Fruit fly (Drosophila melanogaster): ENCODE measurements around the gene eff.

The eff gene

dm6 chr3R:14741192-14741915, at the start of gene eff, which contains the start of gene jvl:
eff (minus strand) TSS chr3R:14741319.
jvl (plus strand) TSS chr3R:14741582.
- TF ChIP-seq CTCF (optimal IDR thresholded peaks at IDR 0.05): no peak
- TF ChIP-seq CG8478 (optimal IDR thresholded peaks at IDR 0.05): no peak

dm6 chr3R:14786669-14787068, 45.5 kb upstream of the eff start:
- TF ChIP-seq CG8478 (optimal IDR thresholded peaks at IDR 0.05) (no peak), CTCF (optimal IDR thresholded peaks at IDR 0.05) (no peak)

dm6 chr3R:14785335-14785734, 44.2 kb upstream of the eff start:
- TF ChIP-seq CG8478 (optimal IDR thresholded peaks at IDR 0.05): no peak
- TF ChIP-seq CTCF (optimal IDR thresholded peaks at IDR 0.05): no peak

dm6 chr3R:14780747-14781146, 39.6 kb upstream of the eff start:
- TF ChIP-seq CG8478 (optimal IDR thresholded peaks at IDR 0.05) (no peak), CTCF (optimal IDR thresholded peaks at IDR 0.05) (no peak)

dm6 chr3R:14779733-14780278, 38.7 kb upstream of the eff start:
- TF ChIP-seq CTCF (optimal IDR thresholded peaks at IDR 0.05) (no peak), CG8478 (optimal IDR thresholded peaks at IDR 0.05) (no peak)

dm6 chr3R:14775395-14775794, 34.3 kb upstream of the eff start:
- TF ChIP-seq CG8478 (optimal IDR thresholded peaks at IDR 0.05) (no peak), CTCF (optimal IDR thresholded peaks at IDR 0.05) (no peak)

- TF ChIP-seq CG8478 (optimal IDR thresholded peaks at IDR 0.05) (no peak), CTCF (optimal IDR thresholded peaks at IDR 0.05) (no peak)
Observed at dm6 chr3R:14766439-14767025, 25.4 kb upstream of the eff start.

- no peak for TF ChIP-seq CTCF (optimal IDR thresholded peaks at IDR 0.05)
- no peak for TF ChIP-seq CG8478 (optimal IDR thresholded peaks at IDR 0.05)
Observed at dm6 chr3R:14765364-14765993, 24.4 kb upstream of the eff start.

- TF ChIP-seq CTCF (optimal IDR thresholded peaks at IDR 0.05) (no peak), CG8478 (optimal IDR thresholded peaks at IDR 0.05) (no peak)
Observed at dm6 chr3R:14764131-14764530, 23.0 kb upstream of the eff start.

dm6 chr3R:14763487-14763886, 22.4 kb upstream of the eff start:
- TF ChIP-seq CG8478 (optimal IDR thresholded peaks at IDR 0.05): no peak
- no peak for TF ChIP-seq CTCF (optimal IDR thresholded peaks at IDR 0.05)

dm6 chr3R:14761060-14761459, 19.9 kb upstream of the eff start:
- TF ChIP-seq CG8478 (optimal IDR thresholded peaks at IDR 0.05) (no peak), CTCF (optimal IDR thresholded peaks at IDR 0.05) (no peak)

- TF ChIP-seq CTCF (optimal IDR thresholded peaks at IDR 0.05): no peak
- TF ChIP-seq CG8478 (optimal IDR thresholded peaks at IDR 0.05): no peak
Observed at dm6 chr3R:14758331-14758730, 17.2 kb upstream of the eff start.

dm6 chr3R:14756040-14756439, 14.9 kb upstream of the eff start:
- TF ChIP-seq CTCF (optimal IDR thresholded peaks at IDR 0.05) (no peak), CG8478 (optimal IDR thresholded peaks at IDR 0.05) (no peak)

- TF ChIP-seq CTCF (optimal IDR thresholded peaks at IDR 0.05) (no peak), CG8478 (optimal IDR thresholded peaks at IDR 0.05) (no peak)
Observed at dm6 chr3R:14754806-14755488, 13.8 kb upstream of the eff start.

- no peak for TF ChIP-seq CG8478 (optimal IDR thresholded peaks at IDR 0.05)
- TF ChIP-seq CTCF (optimal IDR thresholded peaks at IDR 0.05): no peak
Observed at dm6 chr3R:14754360-14754759, 13.2 kb upstream of the eff start, which contains the start of gene CG7362. CG7362 (minus strand) TSS chr3R:14754460.
